Worm (Caenorhabditis elegans) whole organism, L4 larva: ENCODE results near the gene W02H3.1.
A peak's percentile ranks its signal among the peaks of the same experiment; 100 is the strongest.

ENCODE experiments used
- D1046.2 ChIP-seq: fragments of 200-800 bp; sonication (Bioruptor generic); IDR thresholded peaks from 2 replicates; pipeline ENCODE4 v1.3.6; 2022; ENCODE audit warnings: missing genetic modification characterization, missing compliant biosample characterization
- F44E2.7 ChIP-seq: fragments of 200-800 bp; sonication (Bioruptor generic); IDR thresholded peaks from 2 replicates; pipeline ENCODE4 v2.1.2; 2022; ENCODE audit warnings: missing genetic modification characterization, missing compliant biosample characterization
- F49E8.2 ChIP-seq: sonication (generic microtip); optimal IDR thresholded peaks from 2 replicates; lab custom pipeline; 2016; ENCODE audit warnings: missing compliant biosample characterization, mild to moderate bottlenecking, missing genetic modification characterization, borderline replicate concordance
- T26A8.4 ChIP-seq: fragments of 200-800 bp; sonication (Bioruptor generic); IDR thresholded peaks from 2 replicates; pipeline ENCODE4 v1.3.6; 2022; ENCODE audit warnings: missing genetic modification characterization, missing compliant biosample characterization
- Y48G9A.11 ChIP-seq: fragments of 200-800 bp; sonication (Bioruptor generic); IDR thresholded peaks from 2 replicates; pipeline ENCODE4 v1.3.6; 2022; ENCODE audit warnings: missing genetic modification reagents, missing genetic modification characterization, missing compliant biosample characterization
- Y5F2A.4 ChIP-seq: fragments of 200-800 bp; sonication (Bioruptor generic); optimal IDR thresholded peaks from 2 replicates; lab custom pipeline; 2018; ENCODE audit warnings: mild to moderate bottlenecking, missing genetic modification characterization, missing compliant biosample characterization
- Y75B8A.6 ChIP-seq: fragments of 200-800 bp; sonication (Bioruptor generic); IDR thresholded peaks from 2 replicates; pipeline ENCODE4 v1.3.6; 2022; ENCODE audit warnings: missing genetic modification reagents, missing genetic modification characterization, missing compliant biosample characterization
- ZK546.5 ChIP-seq, 2 experiments: sonication (generic microtip); optimal IDR thresholded peaks; 2 replicates each; lab custom pipeline; 2017; ENCODE audit warnings: missing biosample characterization in 2 of 2, missing genetic modification characterization in 2 of 2
- aha-1 ChIP-seq: fragments of 150-350 bp; peaks from one replicate; lab custom pipeline; 2014; ENCODE audit warnings: missing biosample characterization, missing genetic modification characterization
- arid-1 ChIP-seq: fragments of 200-800 bp; sonication (Bioruptor generic); conservative IDR thresholded peaks from 2 replicates; pipeline ENCODE4 v1.3.6; 2022; ENCODE audit warnings: missing genetic modification reagents, missing genetic modification characterization, missing compliant biosample characterization
- ceh-28 ChIP-seq: fragments of 150-350 bp; optimal IDR thresholded peaks from 2 replicates; lab custom pipeline; 2014; ENCODE audit warnings: missing biosample characterization, missing genetic modification reagents, missing genetic modification characterization
- ceh-44 ChIP-seq: fragments of 200-800 bp; sonication (Bioruptor generic); IDR thresholded peaks from 2 replicates; pipeline ENCODE4 v1.3.6; 2022; ENCODE audit warnings: missing genetic modification reagents, missing genetic modification characterization, missing compliant biosample characterization
- ctbp-1 ChIP-seq: fragments of 200-800 bp; sonication (Bioruptor generic); IDR thresholded peaks from 2 replicates; pipeline ENCODE4 v1.3.6; 2022; ENCODE audit warnings: missing genetic modification reagents, missing genetic modification characterization, missing compliant biosample characterization
- daf-12 ChIP-seq: fragments of 150-350 bp; optimal IDR thresholded peaks from 2 replicates; lab custom pipeline; 2014; ENCODE audit warnings: missing biosample characterization, missing genetic modification reagents, missing genetic modification characterization
- daf-19 ChIP-seq: fragments of 200-800 bp; sonication (Bioruptor generic); conservative IDR thresholded peaks from 2 replicates; pipeline ENCODE4 v1.3.6; 2022; ENCODE audit warnings: missing genetic modification characterization, missing compliant biosample characterization
- daf-8 ChIP-seq: fragments of 200-800 bp; sonication (Bioruptor generic); IDR thresholded peaks from 2 replicates; pipeline ENCODE4 v1.3.6; 2022; ENCODE audit warnings: missing genetic modification characterization, missing compliant biosample characterization
- dmd-6 ChIP-seq: fragments of 200-800 bp; sonication (Bioruptor generic); IDR thresholded peaks from 2 replicates; pipeline ENCODE4 v1.3.6; 2022; ENCODE audit warnings: missing genetic modification reagents, missing genetic modification characterization, missing compliant biosample characterization
- dmd-8 ChIP-seq: fragments of 200-800 bp; sonication (Bioruptor generic); IDR thresholded peaks from 2 replicates; pipeline ENCODE4 v1.3.6; 2022; ENCODE audit warnings: missing genetic modification characterization, missing compliant biosample characterization
- dpl-1 ChIP-seq: fragments of 150-350 bp; optimal IDR thresholded peaks from 2 replicates; lab custom pipeline; 2014; ENCODE audit warnings: missing biosample characterization, missing genetic modification reagents, missing genetic modification characterization
- dve-1 ChIP-seq: sonication (generic microtip); optimal IDR thresholded peaks from 2 replicates; lab custom pipeline; 2017; ENCODE audit warnings: antibody characterized with exemption, mild to moderate bottlenecking, missing genetic modification characterization, missing compliant biosample characterization; ENCODE audit not compliant: insufficient read depth
- egl-27 ChIP-seq: sonication (generic microtip); optimal IDR thresholded peaks from 3 replicates; lab custom pipeline; 2017; ENCODE audit warnings: missing biosample characterization, missing genetic modification reagents, missing genetic modification characterization
- fkh-10 ChIP-seq: fragments of 150-350 bp; optimal IDR thresholded peaks from 2 replicates; lab custom pipeline; 2014; ENCODE audit warnings: missing biosample characterization, missing genetic modification reagents, missing genetic modification characterization
- fos-1 ChIP-seq: fragments of 150-350 bp; optimal IDR thresholded peaks from 2 replicates; lab custom pipeline; 2014; ENCODE audit warnings: missing biosample characterization, missing genetic modification characterization
- gei-8 ChIP-seq: fragments of 200-800 bp; sonication (Bioruptor generic); optimal IDR thresholded peaks from 2 replicates; lab custom pipeline; 2018; ENCODE audit warnings: mild to moderate bottlenecking, missing genetic modification characterization, missing compliant biosample characterization
- hlh-11 ChIP-seq: fragments of 200-800 bp; sonication (Bioruptor generic); optimal IDR thresholded peaks from 2 replicates; lab custom pipeline; 2018; ENCODE audit warnings: mild to moderate bottlenecking, missing genetic modification characterization, missing compliant biosample characterization
- hmg-1.1 ChIP-seq: fragments of 200-800 bp; sonication (Bioruptor generic); IDR thresholded peaks from 2 replicates; pipeline ENCODE4 v1.3.6; 2022; ENCODE audit warnings: missing genetic modification reagents, missing genetic modification characterization, missing compliant biosample characterization
- jun-1 ChIP-seq: fragments of 150-350 bp; optimal IDR thresholded peaks from 2 replicates; lab custom pipeline; 2014; ENCODE audit warnings: missing biosample characterization, missing genetic modification reagents, missing genetic modification characterization
- lin-13 ChIP-seq: fragments of 150-350 bp; optimal IDR thresholded peaks from 2 replicates; lab custom pipeline; 2014; ENCODE audit warnings: missing biosample characterization, missing genetic modification reagents, missing genetic modification characterization
- lin-15B ChIP-seq: fragments of 150-350 bp; sonication (generic microtip); optimal IDR thresholded peaks from 3 replicates; lab custom pipeline; 2014; ENCODE audit warnings: missing biosample characterization, missing genetic modification characterization
- lsy-2 ChIP-seq, 2 experiments: fragments of 150-350 bp in 1 of 2; sonication (generic microtip) in 1 of 2; optimal IDR thresholded peaks; 2 replicates each; lab custom pipeline; 2014 to 2017; ENCODE audit warnings: missing biosample characterization in 2 of 2, missing genetic modification characterization in 2 of 2
- mdl-1 ChIP-seq, 2 experiments: fragments of 150-350 bp in 1 of 2; sonication (generic microtip) in 1 of 2; optimal IDR thresholded peaks; 2 replicates each; lab custom pipeline; 2014 to 2017; ENCODE audit warnings: missing biosample characterization in 2 of 2, missing genetic modification characterization in 2 of 2
- mep-1 ChIP-seq: fragments of 150-350 bp; sonication (generic microtip); optimal IDR thresholded peaks from 3 replicates; lab custom pipeline; 2014; ENCODE audit warnings: missing biosample characterization, missing genetic modification characterization
- mxl-2 ChIP-seq: fragments of 200-800 bp; sonication (Bioruptor generic); conservative IDR thresholded peaks from 2 replicates; pipeline ENCODE4 v1.3.6; 2022; ENCODE audit warnings: missing genetic modification reagents, missing genetic modification characterization, missing compliant biosample characterization
- nhr-102 ChIP-seq: sonication (generic microtip); optimal IDR thresholded peaks from 2 replicates; lab custom pipeline; 2016; ENCODE audit warnings: mild to moderate bottlenecking, missing genetic modification characterization, moderate library complexity, missing compliant biosample characterization
- nhr-111 ChIP-seq: fragments of 200-800 bp; sonication (Bioruptor generic); optimal IDR thresholded peaks from 2 replicates; lab custom pipeline; 2018; ENCODE audit warnings: mild to moderate bottlenecking, missing genetic modification characterization, missing compliant biosample characterization
- nhr-237 ChIP-seq: sonication (generic microtip); optimal IDR thresholded peaks from 2 replicates; lab custom pipeline; 2017; ENCODE audit warnings: missing biosample characterization, missing genetic modification characterization
- nhr-25 ChIP-seq: sonication (generic microtip); optimal IDR thresholded peaks from 2 replicates; lab custom pipeline; 2017; ENCODE audit warnings: missing genetic modification characterization, mild to moderate bottlenecking, missing compliant biosample characterization, antibody characterized with exemption, moderate library complexity, borderline replicate concordance; ENCODE audit not compliant: insufficient read depth
- nhr-28 ChIP-seq: fragments of 150-350 bp; optimal IDR thresholded peaks from 2 replicates; lab custom pipeline; 2014; ENCODE audit warnings: missing biosample characterization, missing genetic modification characterization
- nhr-41 ChIP-seq: fragments of 200-800 bp; sonication (Bioruptor generic); IDR thresholded peaks from 2 replicates; pipeline ENCODE4 v1.3.6; 2022; ENCODE audit warnings: missing genetic modification reagents, missing genetic modification characterization, missing compliant biosample characterization
- nhr-48 ChIP-seq: sonication (generic microtip); optimal IDR thresholded peaks from 2 replicates; lab custom pipeline; 2016; ENCODE audit warnings: mild to moderate bottlenecking, missing genetic modification characterization, missing compliant biosample characterization
- pha-4 ChIP-seq, 2 experiments: fragments of 150-350 bp in 1 of 2; fragments of 200-800 bp in 1 of 2; sonication (Bioruptor generic) in 1 of 2; IDR thresholded peaks in 1 of 2; optimal IDR thresholded peaks in 1 of 2; 2 replicates each; pipeline versions ENCODE4 v1.3.6 to Lab custom; 2014 to 2022; ENCODE audit warnings: missing genetic modification characterization in 2 of 2, missing genetic modification reagents in 2 of 2, missing biosample characterization in 1 of 2, missing compliant biosample characterization in 1 of 2
- rbr-2 ChIP-seq: sonication (generic microtip); optimal IDR thresholded peaks from 2 replicates; lab custom pipeline; 2016; ENCODE audit warnings: missing genotype, missing genetic modification characterization, missing compliant biosample characterization
- saeg-2 ChIP-seq: fragments of 200-800 bp; sonication (Bioruptor generic); IDR thresholded peaks from 2 replicates; pipeline ENCODE4 v1.3.6; 2022; ENCODE audit warnings: missing genetic modification reagents, missing genetic modification characterization, missing compliant biosample characterization
- set-16 ChIP-seq: fragments of 200-800 bp; sonication (Bioruptor generic); IDR thresholded peaks from 2 replicates; pipeline ENCODE4 v1.3.6; 2022; ENCODE audit warnings: missing genetic modification reagents, missing genetic modification characterization, missing compliant biosample characterization
- spr-1 ChIP-seq: sonication (generic microtip); optimal IDR thresholded peaks from 2 replicates; lab custom pipeline; 2016; ENCODE audit warnings: mild to moderate bottlenecking, missing genetic modification characterization, missing compliant biosample characterization
- spr-3 ChIP-seq: fragments of 200-800 bp; sonication (Bioruptor generic); optimal IDR thresholded peaks from 2 replicates; lab custom pipeline; 2018; ENCODE audit warnings: mild to moderate bottlenecking, missing genetic modification characterization, missing compliant biosample characterization
- tag-97 ChIP-seq: fragments of 200-800 bp; sonication (Bioruptor generic); IDR thresholded peaks from 2 replicates; pipeline ENCODE4 v1.3.6; 2022; ENCODE audit warnings: missing genetic modification characterization, missing compliant biosample characterization
- unc-130 ChIP-seq: sonication (generic microtip); optimal IDR thresholded peaks from 2 replicates; lab custom pipeline; 2016; ENCODE audit warnings: missing genetic modification reagents, missing genetic modification characterization, missing compliant biosample characterization
- vab-7 ChIP-seq: fragments of 200-800 bp; sonication (Bioruptor generic); IDR thresholded peaks from 2 replicates; pipeline ENCODE4 v1.3.6; 2022; ENCODE audit warnings: missing genetic modification reagents, missing genetic modification characterization, missing compliant biosample characterization

The W02H3.1 gene

ce11 chrX:11093985-11094593, 11.2 kb downstream of the W02H3.1 start (continued):
- peak; percentile 100 for TF ChIP-seq ceh-28 (tag; lab: Kevin White, UChicago)
- peak; percentile 68 for TF ChIP-seq unc-130 (GFP tag; lab: Kevin White, UChicago)
- TF ChIP-seq dpl-1 (GFP tag; lab: Kevin White, UChicago) = peak; percentile 82
- TF ChIP-seq saeg-2 = peak; percentile 99
- peak; percentile 100 for TF ChIP-seq dve-1 (tag; lab: Kevin White, UChicago)
- peak; percentile 99 for TF ChIP-seq ctbp-1
- TF ChIP-seq mdl-1 (tag; optimal IDR thresholded peaks at IDR 0.05; lab: Kevin White, UChicago) = peak; percentile 94 to 97
- TF ChIP-seq fos-1 (tag; lab: Kevin White, UChicago) = peak; percentile 100
- peak; percentile 91 for TF ChIP-seq mxl-2 (GFP tag; lab: Robert Waterston, UW)
- TF ChIP-seq hmg-1.1 = peak; percentile 100
- TF ChIP-seq hlh-11 (tag; lab: Kevin White, UChicago) = peak; percentile 99
- peak; percentile 100 for TF ChIP-seq aha-1 (tag; lab: Kevin White, UChicago)
- TF ChIP-seq Y5F2A.4 = peak; percentile 98
- peak; percentile 98 for TF ChIP-seq nhr-237
- peak; percentile 99 for TF ChIP-seq spr-1 (tag; lab: Kevin White, UChicago)
- TF ChIP-seq mep-1 (tag; lab: Kevin White, UChicago) = peak; percentile 100
- TF ChIP-seq dmd-8 (GFP tag; lab: Robert Waterston, UW) = peak; percentile 90
- peak; percentile 98 for TF ChIP-seq lsy-2 (tag; optimal IDR thresholded peaks at IDR 0.05; lab: Kevin White, UChicago)
- TF ChIP-seq F44E2.7 (GFP tag; lab: Robert Waterston, UW) = 0 out of 2 replicates have a peak, but pooled peaks have one; percentile 81
- peak; percentile 99 for TF ChIP-seq spr-3 (GFP tag; lab: Kevin White, UChicago)
- TF ChIP-seq daf-8 (GFP tag; lab: Robert Waterston, UW) = peak; percentile 93; the same call in 1 of the 2 replicates
- peak; percentile 99 for TF ChIP-seq vab-7 (GFP tag; lab: Robert Waterston, UW)
- peak; percentile 94 for TF ChIP-seq Y75B8A.6 (GFP tag; lab: Robert Waterston, UW)
- TF ChIP-seq nhr-111 (GFP tag; lab: Kevin White, UChicago) = peak; percentile 74
- TF ChIP-seq Y48G9A.11 (GFP tag; lab: Robert Waterston, UW) = no peak; the same call in 1 of the 2 replicates
- TF ChIP-seq F49E8.2 (tag; lab: Kevin White, UChicago) = peak; percentile 70
- peak; percentile 96 for TF ChIP-seq arid-1 (GFP tag; lab: Robert Waterston, UW)
- TF ChIP-seq fkh-10 = peak; percentile 100
- TF ChIP-seq set-16 (GFP tag; lab: Robert Waterston, UW) = no peak
- TF ChIP-seq T26A8.4 (GFP tag; lab: Robert Waterston, UW) = peak; percentile 100
- TF ChIP-seq egl-27 (tag; lab: Kevin White, UChicago) = peak; percentile 97
- TF ChIP-seq daf-19 (GFP tag; lab: Robert Waterston, UW) = peak; percentile 99
- TF ChIP-seq D1046.2 = peak; percentile 94
- TF ChIP-seq nhr-102 = peak; percentile 100
- peak; percentile 95 for TF ChIP-seq ceh-44
- peak; percentile 98 for TF ChIP-seq pha-4 (GFP tag; IDR thresholded peaks at IDR 0.05; lab: Robert Waterston, UW)
- peak; percentile 100 for TF ChIP-seq pha-4 (tag; optimal IDR thresholded peaks at IDR 0.05; lab: Kevin White, UChicago)
- peak; percentile 97 for TF ChIP-seq tag-97 (GFP tag; lab: Robert Waterston, UW)
- peak; percentile 24 for TF ChIP-seq daf-12 (tag; lab: Kevin White, UChicago)
- peak; percentile 82 for TF ChIP-seq lin-15B (tag; lab: Kevin White, UChicago)
- peak; percentile 100 for TF ChIP-seq jun-1 (tag; lab: Kevin White, UChicago)
- TF ChIP-seq rbr-2 (tag; lab: Kevin White, UChicago) = peak; percentile 100
- peak; percentile 99 for TF ChIP-seq lin-13
- peak; percentile 99 for TF ChIP-seq dmd-6 (GFP tag; lab: Robert Waterston, UW)
- TF ChIP-seq nhr-48 (tag; lab: Kevin White, UChicago) = peak; percentile 98
- peak; percentile 91 for TF ChIP-seq nhr-41 (GFP tag; lab: Robert Waterston, UW)
- TF ChIP-seq ZK546.5 (tag; optimal IDR thresholded peaks at IDR 0.05; lab: Kevin White, UChicago) = peak; percentile 67 to 83
- peak; percentile 98 for TF ChIP-seq nhr-28 (tag; lab: Kevin White, UChicago)
- peak; percentile 95 for TF ChIP-seq gei-8 (GFP tag; lab: Kevin White, UChicago)
- peak; percentile 98 for TF ChIP-seq nhr-25 (tag; lab: Kevin White, UChicago)
